Worm (Caenorhabditis elegans) whole organism, L3 larva: ENCODE data around the gene ceh-27.
A peak's percentile ranks its signal among the peaks of the same experiment; 100 is the strongest.

Source experiments
- R02D3.7 ChIP-seq: fragments of 150-350 bp; optimal IDR thresholded peaks from 2 replicates; lab custom pipeline; 2014; ENCODE audit warnings: missing biosample characterization, missing genetic modification characterization
- ZK546.5 ChIP-seq: sonication (generic microtip); optimal IDR thresholded peaks from 2 replicates; lab custom pipeline; 2017; ENCODE audit warnings: missing biosample characterization, missing genetic modification characterization
- aly-2 ChIP-seq: fragments of 150-350 bp; optimal IDR thresholded peaks from 2 replicates; lab custom pipeline; 2014; ENCODE audit warnings: missing biosample characterization, missing genetic modification characterization
- ama-1 ChIP-seq: fragments of 150-350 bp; optimal IDR thresholded peaks from 2 replicates; lab custom pipeline; 2018
- ceh-16 ChIP-seq: sonication (generic microtip); optimal IDR thresholded peaks from 2 replicates; lab custom pipeline; 2017; ENCODE audit warnings: missing biosample characterization, missing genetic modification characterization
- ceh-28 ChIP-seq: fragments of 150-350 bp; optimal IDR thresholded peaks from 2 replicates; lab custom pipeline; 2014; ENCODE audit warnings: missing biosample characterization, missing genetic modification reagents, missing genetic modification characterization
- daf-12 ChIP-seq: fragments of 150-350 bp; optimal IDR thresholded peaks from 2 replicates; lab custom pipeline; 2014; ENCODE audit warnings: missing biosample characterization, missing genetic modification reagents, missing genetic modification characterization
- egl-27 ChIP-seq: sonication (generic microtip); optimal IDR thresholded peaks from 4 replicates; lab custom pipeline; 2017; ENCODE audit warnings: missing biosample characterization, missing genetic modification reagents, missing genetic modification characterization
- elt-1 ChIP-seq: fragments of 150-350 bp; optimal IDR thresholded peaks from 2 replicates; lab custom pipeline; 2014; ENCODE audit warnings: missing biosample characterization, missing genetic modification characterization
- elt-2 ChIP-seq: sonication (generic microtip); optimal IDR thresholded peaks from 2 replicates; lab custom pipeline; 2016; ENCODE audit warnings: missing genetic modification reagents, mild to moderate bottlenecking, missing genetic modification characterization, missing compliant biosample characterization
- elt-3 ChIP-seq, 3 experiments: fragments of 150-350 bp in 1 of 3; sonication (generic microtip) in 2 of 3; optimal IDR thresholded peaks; 2 replicates in 2 of 3; 4 replicates in 1 of 3; lab custom pipeline; 2014 to 2017; ENCODE audit warnings: missing biosample characterization in 3 of 3, missing genetic modification characterization in 3 of 3
- eor-1 ChIP-seq, 2 experiments: fragments of 150-350 bp; optimal IDR thresholded peaks; 2 replicates each; lab custom pipeline; 2014 to 2018; ENCODE audit warnings: missing biosample characterization in 2 of 2, missing genetic modification characterization in 2 of 2
- fkh-10 ChIP-seq: sonication (generic microtip); optimal IDR thresholded peaks from 2 replicates; lab custom pipeline; 2017; ENCODE audit warnings: missing biosample characterization, missing genetic modification reagents, missing genetic modification characterization
- fos-1 ChIP-seq: fragments of 150-350 bp; optimal IDR thresholded peaks from 2 replicates; lab custom pipeline; 2014; ENCODE audit warnings: missing biosample characterization, missing genetic modification characterization
- hmg-11 ChIP-seq: sonication (generic microtip); optimal IDR thresholded peaks from 2 replicates; lab custom pipeline; 2016; ENCODE audit warnings: missing genetic modification characterization, missing compliant biosample characterization
- jun-1 ChIP-seq: fragments of 150-350 bp; optimal IDR thresholded peaks from 2 replicates; lab custom pipeline; 2014; ENCODE audit warnings: missing biosample characterization, missing genetic modification reagents, missing genetic modification characterization
- lin-15B ChIP-seq: fragments of 150-350 bp; optimal IDR thresholded peaks from 2 replicates; lab custom pipeline; 2014; ENCODE audit warnings: missing biosample characterization, missing genetic modification characterization
- lin-39 ChIP-seq: fragments of 150-350 bp; optimal IDR thresholded peaks from 2 replicates; lab custom pipeline; 2018; ENCODE audit warnings: missing biosample characterization, missing genetic modification reagents, missing genetic modification characterization
- lsy-12 ChIP-seq: sonication (generic microtip); optimal IDR thresholded peaks from 2 replicates; lab custom pipeline; 2016; ENCODE audit warnings: mild to moderate bottlenecking, missing genetic modification characterization, missing compliant biosample characterization
- mdl-1 ChIP-seq: fragments of 150-350 bp; optimal IDR thresholded peaks from 2 replicates; lab custom pipeline; 2014; ENCODE audit warnings: missing biosample characterization, missing genetic modification characterization
- mml-1 ChIP-seq: fragments of 150-350 bp; sonication (generic microtip); optimal IDR thresholded peaks from 3 replicates; lab custom pipeline; 2014; ENCODE audit warnings: missing biosample characterization, missing genetic modification characterization
- nfya-1 ChIP-seq: sonication (generic microtip); optimal IDR thresholded peaks from 2 replicates; lab custom pipeline; 2017; ENCODE audit warnings: missing genetic modification characterization, mild to moderate bottlenecking, missing compliant biosample characterization, antibody characterized with exemption, moderate library complexity; ENCODE audit not compliant: insufficient read depth
- nhr-11 ChIP-seq: fragments of 150-350 bp; optimal IDR thresholded peaks from 2 replicates; lab custom pipeline; 2014; ENCODE audit warnings: missing biosample characterization, missing genetic modification characterization
- nhr-12 ChIP-seq: fragments of 150-350 bp; optimal IDR thresholded peaks from 2 replicates; lab custom pipeline; 2014; ENCODE audit warnings: missing biosample characterization, missing genetic modification characterization
- nhr-23 ChIP-seq: fragments of 150-350 bp; optimal IDR thresholded peaks from 2 replicates; lab custom pipeline; 2014; ENCODE audit warnings: missing biosample characterization, missing genetic modification reagents, missing genetic modification characterization
- nhr-25 ChIP-seq: sonication (generic microtip); optimal IDR thresholded peaks from 2 replicates; lab custom pipeline; 2017; ENCODE audit warnings: missing biosample characterization, missing genetic modification characterization
- nhr-43 ChIP-seq: sonication (generic microtip); optimal IDR thresholded peaks from 2 replicates; lab custom pipeline; 2016; ENCODE audit warnings: mild to moderate bottlenecking, missing genetic modification characterization, missing compliant biosample characterization; ENCODE audit not compliant: poor library complexity, severe bottlenecking
- nhr-76 ChIP-seq: fragments of 150-350 bp; sonication (generic microtip); optimal IDR thresholded peaks from 5 replicates; lab custom pipeline; 2014; ENCODE audit warnings: missing biosample characterization, missing genetic modification characterization
- pha-4 ChIP-seq: fragments of 150-350 bp; optimal IDR thresholded peaks from 2 replicates; lab custom pipeline; 2014; ENCODE audit warnings: missing biosample characterization, missing genetic modification reagents, missing genetic modification characterization
- pqm-1 ChIP-seq: fragments of 150-350 bp; optimal IDR thresholded peaks from 2 replicates; lab custom pipeline; 2017; ENCODE audit warnings: missing biosample characterization, missing genetic modification characterization, inconsistent platforms
- sea-2 ChIP-seq: fragments of 150-350 bp; sonication (generic microtip); optimal IDR thresholded peaks from 4 replicates; lab custom pipeline; 2014; ENCODE audit warnings: missing biosample characterization, missing genetic modification reagents, missing genetic modification characterization
- skn-1 ChIP-seq: fragments of 150-350 bp; optimal IDR thresholded peaks from 2 replicates; lab custom pipeline; 2014; ENCODE audit warnings: missing biosample characterization, missing genetic modification characterization
- snpc-4 ChIP-seq: fragments of 150-350 bp; optimal IDR thresholded peaks from 2 replicates; lab custom pipeline; 2014; ENCODE audit warnings: missing biosample characterization, missing genetic modification characterization
- tbx-2 ChIP-seq: sonication (generic microtip); optimal IDR thresholded peaks from 2 replicates; lab custom pipeline; 2016; ENCODE audit warnings: mild to moderate bottlenecking, missing genetic modification characterization, missing compliant biosample characterization
- unc-39 ChIP-seq: sonication (generic microtip); optimal IDR thresholded peaks from 4 replicates; lab custom pipeline; 2017; ENCODE audit warnings: missing biosample characterization, missing genetic modification characterization
- unc-62 ChIP-seq: fragments of 150-350 bp; sonication (generic microtip); optimal IDR thresholded peaks from 4 replicates; lab custom pipeline; 2014; ENCODE audit warnings: missing biosample characterization, missing genetic modification reagents, missing genetic modification characterization
- ztf-4 ChIP-seq: fragments of 150-350 bp; optimal IDR thresholded peaks from 2 replicates; lab custom pipeline; 2014; ENCODE audit warnings: missing biosample characterization, missing genetic modification characterization

Gene ceh-27

DNA sequence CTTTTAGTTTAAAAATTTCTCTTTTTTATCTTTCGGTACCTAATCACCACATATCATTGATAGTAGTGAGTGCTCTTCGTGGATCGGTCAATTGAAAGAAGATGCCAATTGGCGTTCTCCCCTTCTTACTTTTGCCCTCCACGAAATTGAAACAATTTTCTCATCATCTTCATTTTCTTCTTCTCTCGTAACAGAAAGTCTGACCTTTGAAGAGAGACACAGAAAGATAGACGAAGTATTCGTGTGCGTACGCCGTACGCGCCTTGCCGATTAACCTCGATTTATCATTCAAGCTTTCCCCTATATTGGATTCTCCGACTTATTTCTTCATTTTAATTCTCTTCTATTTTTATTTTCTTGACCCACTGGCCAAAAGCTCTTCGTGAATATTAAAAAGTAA is 12.6 kb upstream of the ceh-27 start:
- peak; percentile 6 for TF ChIP-seq hmg-11 (tag; lab: Kevin White, UChicago)
- TF ChIP-seq lin-39, result peak; percentile 8
- TF ChIP-seq unc-62, result no peak
- peak; percentile 22 for TF ChIP-seq nhr-25 (tag; lab: Kevin White, UChicago)
- TF ChIP-seq lsy-12, result no peak
- TF ChIP-seq snpc-4 (tag; lab: Kevin White, UChicago), result no peak
- TF ChIP-seq nfya-1, result peak; percentile 0
- peak; percentile 67 for TF ChIP-seq nhr-23 (tag; lab: Kevin White, UChicago)

DNA sequence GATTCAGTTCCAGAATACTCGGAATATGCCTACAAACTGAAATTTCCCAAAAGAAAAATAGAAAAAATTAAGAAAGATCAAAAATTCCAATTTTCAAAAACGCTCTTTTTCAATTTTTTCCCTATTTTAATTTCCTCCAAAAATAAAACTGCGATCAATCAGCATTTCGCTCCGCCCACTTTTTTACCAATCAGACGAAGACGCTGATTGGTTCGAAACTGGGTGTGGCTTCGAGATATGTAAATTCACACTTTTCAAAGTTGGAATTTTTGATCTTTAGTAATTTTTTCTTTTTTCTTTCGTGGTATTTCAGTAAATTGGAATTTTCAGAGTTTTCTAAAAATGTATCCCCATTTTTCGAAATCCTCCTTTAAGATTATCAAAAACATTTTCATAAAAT is 12.1 kb upstream of the ceh-27 start:
- no peak for TF ChIP-seq egl-27 (tag; lab: Kevin White, UChicago)
- peak; percentile 90 for TF ChIP-seq nfya-1

ce11 chrV:11676498-11676897 is 11.6 kb upstream of the ceh-27 start:
- TF ChIP-seq ama-1 (lab: Kevin White, UChicago) (no peak), mml-1 (no peak), elt-3 (tag; optimal IDR thresholded peaks at IDR 0.05; lab: Kevin White, UChicago) (no peak), aly-2 (tag; lab: Kevin White, UChicago) (no peak), sea-2 (no peak), pqm-1 (tag; lab: Kevin White, UChicago) (no peak), R02D3.7 (tag; lab: Kevin White, UChicago) (no peak), ztf-4 (tag; lab: Kevin White, UChicago) (no peak), fos-1 (no peak), eor-1 (tag; optimal IDR thresholded peaks at IDR 0.05; lab: Kevin White, UChicago) (no peak), elt-2 (tag; lab: Kevin White, UChicago) (no peak), skn-1 (tag; lab: Kevin White, UChicago) (no peak), mdl-1 (no peak)

- TF ChIP-seq ceh-16 (tag; lab: Kevin White, UChicago) (no peak), unc-39 (no peak), sea-2 (no peak), lin-15B (tag; lab: Kevin White, UChicago) (no peak), mdl-1 (no peak), nhr-76 (no peak), tbx-2 (tag; lab: Kevin White, UChicago) (no peak), nhr-23 (tag; lab: Kevin White, UChicago) (no peak), hmg-11 (tag; lab: Kevin White, UChicago) (no peak), nhr-11 (tag; lab: Kevin White, UChicago) (no peak), nhr-12 (no peak), pha-4 (tag; lab: Kevin White, UChicago) (no peak), R02D3.7 (tag; lab: Kevin White, UChicago) (no peak), elt-2 (tag; lab: Kevin White, UChicago) (no peak), ceh-28 (no peak), daf-12 (tag; lab: Kevin White, UChicago) (no peak), nhr-43 (tag; lab: Kevin White, UChicago) (no peak), ZK546.5 (tag; lab: Kevin White, UChicago) (no peak), nhr-25 (tag; lab: Kevin White, UChicago) (no peak)
Measured at ce11 chrV:11675638-11676037, 10.7 kb upstream of the ceh-27 start, which contains the start of gene ape-1. ape-1 (plus strand) TSS chrV:11675938.

- TF ChIP-seq elt-2 (tag; lab: Kevin White, UChicago) (peak; percentile 70), jun-1 (tag; lab: Kevin White, UChicago) (peak; percentile 1), skn-1 (tag; lab: Kevin White, UChicago) (no peak), fkh-10 (peak; percentile 50), pqm-1 (tag; lab: Kevin White, UChicago) (peak; percentile 50), pha-4 (tag; lab: Kevin White, UChicago) (peak; percentile 84), elt-1 (tag; lab: Kevin White, UChicago) (no peak), daf-12 (tag; lab: Kevin White, UChicago) (no peak), nhr-25 (tag; lab: Kevin White, UChicago) (peak; percentile 2)
Measured at ce11 chrV:11674594-11675579, 10.0 kb upstream of the ceh-27 start.
